Worm (Caenorhabditis elegans): ENCODE data around the gene cutl-4.

The cutl-4 gene

ce11 chrV:17755592-17755991 lies 15.9 kb upstream of the cutl-4 start, which contains the start of gene pgp-9:
TSS of gene pgp-9 (plus strand) at chrV:17755892.
- TF ChIP-seq T07F8.4 (tag; optimal IDR thresholded peaks at IDR 0.05) (no peak), C17E4.6 (GFP tag; IDR thresholded peaks at IDR 0.05) (no peak), nhr-80 (tag; optimal IDR thresholded peaks at IDR 0.05) (no peak), nhr-120 (GFP tag; IDR thresholded peaks at IDR 0.05) (no peak), ceh-79 (tag; optimal IDR thresholded peaks at IDR 0.05) (no peak), nfya-1 (tag; optimal IDR thresholded peaks at IDR 0.05; ENCODE audit: borderline replicate concordance, insufficient read depth) (no peak), madf-6 (GFP tag; IDR thresholded peaks at IDR 0.05) (no peak), nhr-90 (tag; optimal IDR thresholded peaks at IDR 0.05) (no peak), Y67H2A.10 (GFP tag; conservative IDR thresholded peaks at IDR 0.05) (no peak), zfh-2 (GFP tag; conservative IDR thresholded peaks at IDR 0.05) (no peak), ztf-6 (GFP tag; IDR thresholded peaks at IDR 0.05) (no peak), madf-8 (GFP tag; conservative IDR thresholded peaks at IDR 0.05) (no peak), F39B2.1 (GFP tag; IDR thresholded peaks at IDR 0.05) (no peak), gei-17 (GFP tag; optimal IDR thresholded peaks at IDR 0.05) (no peak), aptf-2 (GFP tag; conservative IDR thresholded peaks at IDR 0.05) (no peak), lin-26 (GFP tag; IDR thresholded peaks at IDR 0.05) (no peak), cebp-2 (GFP tag; IDR thresholded peaks at IDR 0.05) (no peak)

ce11 chrV:17754999-17755398 lies 15.3 kb upstream of the cutl-4 start:
- TF ChIP-seq mel-28 (tag; optimal IDR thresholded peaks at IDR 0.05; ENCODE audit: borderline replicate concordance) = no peak
- TF ChIP-seq ztf-6 (GFP tag; IDR thresholded peaks at IDR 0.05) = no peak
- TF ChIP-seq zfh-2 (GFP tag; conservative IDR thresholded peaks at IDR 0.05) = no peak
- TF ChIP-seq nhr-80 (tag; optimal IDR thresholded peaks at IDR 0.05) = peak; percentile 31
- no peak for TF ChIP-seq pha-4 (tag; optimal IDR thresholded peaks at IDR 0.05)
- no peak for TF ChIP-seq lin-26 (GFP tag; IDR thresholded peaks at IDR 0.05)

DNA sequence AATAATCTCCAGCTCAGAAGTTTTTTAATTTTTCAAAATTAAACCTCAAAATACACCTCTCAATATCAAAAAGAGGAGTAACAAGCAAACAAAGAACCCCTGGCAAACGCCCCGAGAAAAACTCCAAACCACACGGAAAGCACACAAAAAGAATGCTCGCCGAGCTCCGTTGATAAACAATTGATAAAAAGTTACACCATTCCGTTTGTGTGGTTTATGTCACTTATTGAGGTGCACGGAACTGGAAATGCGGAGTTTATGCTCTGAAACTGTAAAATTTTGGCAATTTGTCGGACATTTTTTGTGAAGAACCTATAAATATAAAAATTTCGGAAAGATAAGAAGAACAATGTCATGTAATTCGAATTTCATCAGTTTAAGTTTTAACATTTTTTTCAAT lies 12.6 kb upstream of the cutl-4 start:
- TF ChIP-seq snpc-4 (GFP tag; optimal IDR thresholded peaks at IDR 0.05) (no peak), snpc-4 (tag; optimal IDR thresholded peaks at IDR 0.05) (peak in 1 of 4 experiments; percentile 14), mel-28 (tag; optimal IDR thresholded peaks at IDR 0.05; ENCODE audit: borderline replicate concordance) (no peak), mes-4 (tag; optimal IDR thresholded peaks at IDR 0.05) (no peak), madf-8 (GFP tag; conservative IDR thresholded peaks at IDR 0.05) (no peak), nhr-80 (tag; optimal IDR thresholded peaks at IDR 0.05) (peak; percentile 90), let-607 (tag; optimal IDR thresholded peaks at IDR 0.05) (no peak), nfya-1 (tag; optimal IDR thresholded peaks at IDR 0.05; ENCODE audit: borderline replicate concordance, insufficient read depth) (no peak), ztf-3 (GFP tag; optimal IDR thresholded peaks at IDR 0.05) (no peak), attf-5 (GFP tag; optimal IDR thresholded peaks at IDR 0.05) (no peak), ccch-3 (GFP tag; optimal IDR thresholded peaks at IDR 0.05) (no peak), F33H1.4 (GFP tag; IDR thresholded peaks at IDR 0.05) (no peak), B0019.2 (GFP tag; conservative IDR thresholded peaks at IDR 0.05) (no peak), Y56A3A.18 (GFP tag; IDR thresholded peaks at IDR 0.05) (no peak), F52B5.7 (tag; optimal IDR thresholded peaks at IDR 0.05) (no peak), cebp-1 (GFP tag; IDR thresholded peaks at IDR 0.05) (no peak), cebp-1 (tag; optimal IDR thresholded peaks at IDR 0.05) (peak; percentile 37), tbp1 (GFP tag; optimal IDR thresholded peaks at IDR 0.05) (peak; percentile 0), dox-1 (GFP tag; IDR thresholded peaks at IDR 0.05) (0 out of 2 replicates have a peak, but pooled peaks have one; percentile 12), ceh-91 (GFP tag; IDR thresholded peaks at IDR 0.05) (no peak), rpc-1 (optimal IDR thresholded peaks at IDR 0.05) (no peak), rpc-1 (tag; optimal IDR thresholded peaks at IDR 0.05) (no peak), ztf-25 (GFP tag; IDR thresholded peaks at IDR 0.05) (no peak), athp-1 (tag; optimal IDR thresholded peaks at IDR 0.05) (no peak), bed-1 (GFP tag; IDR thresholded peaks at IDR 0.05) (no peak), egrh-3 (GFP tag; IDR thresholded peaks at IDR 0.05) (no peak), B0336.3 (GFP tag; IDR thresholded peaks at IDR 0.05) (no peak), Y53F4B.3 (GFP tag; IDR thresholded peaks at IDR 0.05) (no peak), T26A5.8 (tag; optimal IDR thresholded peaks at IDR 0.05) (no peak), aptf-2 (GFP tag; conservative IDR thresholded peaks at IDR 0.05) (no peak)

Measured in whole organism, young adult.